Worm (Caenorhabditis elegans): ENCODE data around the gene acr-3.

The acr-3 gene

DNA sequence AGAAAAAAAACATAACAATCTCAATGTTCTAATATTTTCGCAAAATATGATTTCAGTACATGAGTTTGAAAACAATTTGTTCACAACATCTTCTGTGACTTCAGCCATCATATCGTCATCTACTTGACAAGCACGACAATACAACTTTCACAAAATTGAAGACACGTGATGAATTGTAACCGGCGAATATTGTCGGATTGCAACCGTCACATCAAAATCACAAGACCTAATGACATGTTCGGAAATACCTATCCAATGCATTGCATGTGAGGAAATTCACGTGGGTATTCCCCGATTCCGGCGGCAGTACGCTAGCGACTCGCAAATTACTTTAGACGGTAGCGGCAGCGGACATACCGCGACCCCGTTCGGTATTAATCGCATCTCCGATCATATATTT, 32.2 kb downstream of the acr-3 start (continued):
- TF ChIP-seq F16B12.6 (tag; optimal IDR thresholded peaks at IDR 0.05): no peak
- TF ChIP-seq pag-3 (tag; optimal IDR thresholded peaks at IDR 0.05; ENCODE audit: borderline replicate concordance, insufficient read depth): no peak
- TF ChIP-seq lin-39 (tag; optimal IDR thresholded peaks at IDR 0.05): no peak
- peak; percentile 77 for TF ChIP-seq mep-1 (tag; optimal IDR thresholded peaks at IDR 0.05)
- no peak for TF ChIP-seq pax-3 (tag; optimal IDR thresholded peaks at IDR 0.05)
- no peak for TF ChIP-seq jun-1 (tag; optimal IDR thresholded peaks at IDR 0.05)
- TF ChIP-seq nhr-28 (tag; optimal IDR thresholded peaks at IDR 0.05): no peak
- TF ChIP-seq hpl-2 (GFP tag; optimal IDR thresholded peaks at IDR 0.05): no peak
- peak; percentile 73 for TF ChIP-seq lir-3 (tag; optimal IDR thresholded peaks at IDR 0.05; ENCODE audit: poor library complexity)
- no peak for TF ChIP-seq Y116A8C.19 (tag; optimal IDR thresholded peaks at IDR 0.05; ENCODE audit: borderline replicate concordance)
- no peak for TF ChIP-seq zip-4 (GFP tag; optimal IDR thresholded peaks at IDR 0.05)
- TF ChIP-seq fkh-4 (tag; optimal IDR thresholded peaks at IDR 0.05; ENCODE audit: borderline replicate concordance): no peak
- TF ChIP-seq snu-23 (GFP tag; optimal IDR thresholded peaks at IDR 0.05): peak; percentile 45
- no peak for TF ChIP-seq aly-2 (tag; optimal IDR thresholded peaks at IDR 0.05)
- no peak for TF ChIP-seq C34B4.2 (tag; optimal IDR thresholded peaks at IDR 0.05)
- peak; percentile 65 for TF ChIP-seq C16A3.4 (tag; optimal IDR thresholded peaks at IDR 0.05)
- TF ChIP-seq blmp-1 (tag; optimal IDR thresholded peaks at IDR 0.05): peak; percentile 96
- no peak for TF ChIP-seq ceh-82 (tag; optimal IDR thresholded peaks at IDR 0.05)
- TF ChIP-seq grh-1 (GFP tag; IDR thresholded peaks at IDR 0.05): peak; percentile 85
- TF ChIP-seq isw-1 (GFP tag; IDR thresholded peaks at IDR 0.05): no peak
- TF ChIP-seq efl-1 (optimal IDR thresholded peaks at IDR 0.05): peak in 1 of 2 experiments; percentile 18
- peak; percentile 17 to 85 for TF ChIP-seq efl-1 (GFP tag; optimal IDR thresholded peaks at IDR 0.05 in 1 of 2)
- TF ChIP-seq ceh-88 (GFP tag; IDR thresholded peaks at IDR 0.05): no peak; the same call in 1 of the 2 replicates
- no peak for TF ChIP-seq tbx-2 (tag; optimal IDR thresholded peaks at IDR 0.05)
- no peak for TF ChIP-seq unc-98 (GFP tag; IDR thresholded peaks at IDR 0.05)
- TF ChIP-seq fkh-8 (tag; optimal IDR thresholded peaks at IDR 0.05): no peak
- no peak for TF ChIP-seq tlp-1 (tag; optimal IDR thresholded peaks at IDR 0.05)
- no peak for TF ChIP-seq irx-1 (tag; optimal IDR thresholded peaks at IDR 0.05)
- TF ChIP-seq nhr-20 (tag; optimal IDR thresholded peaks at IDR 0.05): peak; percentile 76
- peak; percentile 8 to 17 (median 17) for TF ChIP-seq dpl-1 (GFP tag; optimal IDR thresholded peaks at IDR 0.05)
- TF ChIP-seq alr-1 (tag; optimal IDR thresholded peaks at IDR 0.05; ENCODE audit: borderline replicate concordance): no peak
- peak; percentile 34 for TF ChIP-seq nhr-19 (GFP tag; conservative IDR thresholded peaks at IDR 0.05)
- no peak for TF ChIP-seq fkh-10 (GFP tag; optimal IDR thresholded peaks at IDR 0.05)
- no peak for TF ChIP-seq mef-2 (tag; optimal IDR thresholded peaks at IDR 0.05)
- TF ChIP-seq dsc-1 (tag; optimal IDR thresholded peaks at IDR 0.05): no peak
- no peak for TF ChIP-seq swsn-7 (tag; optimal IDR thresholded peaks at IDR 0.05)
- TF ChIP-seq unc-62 (GFP tag; optimal IDR thresholded peaks at IDR 0.05): no peak

- peak; percentile 57 for TF ChIP-seq snpc-4 (tag; optimal IDR thresholded peaks at IDR 0.05)
- TF ChIP-seq sup-37 (GFP tag; optimal IDR thresholded peaks at IDR 0.05): peak; percentile 17
- TF ChIP-seq lin-13 (GFP tag; optimal IDR thresholded peaks at IDR 0.05): peak; percentile 73
- peak; percentile 88 for TF ChIP-seq nhr-85 (tag)
- no peak for TF ChIP-seq nhr-237 (tag; optimal IDR thresholded peaks at IDR 0.05)
- TF ChIP-seq lin-14 (GFP tag; optimal IDR thresholded peaks at IDR 0.05): peak; percentile 99
- TF ChIP-seq nhr-84 (tag; optimal IDR thresholded peaks at IDR 0.05): no peak
- TF ChIP-seq fos-1 (tag; optimal IDR thresholded peaks at IDR 0.05): peak; percentile 73
- no peak for TF ChIP-seq unc-62 (GFP tag; optimal IDR thresholded peaks at IDR 0.05)
- peak; percentile 80 for TF ChIP-seq isw-1 (GFP tag; IDR thresholded peaks at IDR 0.05)
- TF ChIP-seq egl-13 (tag; optimal IDR thresholded peaks at IDR 0.05): peak; percentile 67
- peak; percentile 56 to 63 for TF ChIP-seq efl-1 (optimal IDR thresholded peaks at IDR 0.05)
- TF ChIP-seq efl-1 (GFP tag; optimal IDR thresholded peaks at IDR 0.05 in 1 of 2): peak; percentile 32 to 94
- peak; percentile 78 for TF ChIP-seq ceh-8 (GFP tag; optimal IDR thresholded peaks at IDR 0.05)
- TF ChIP-seq ceh-82 (tag; optimal IDR thresholded peaks at IDR 0.05): peak; percentile 75 to 93 (median 78)
- TF ChIP-seq ceh-88 (GFP tag; IDR thresholded peaks at IDR 0.05): peak; percentile 55; the same call in 1 of the 2 replicates
- peak in 1 of 2 experiments; percentile 33 for TF ChIP-seq ztf-11 (tag; optimal IDR thresholded peaks at IDR 0.05)
- peak; percentile 94 for TF ChIP-seq rnt-1 (tag; optimal IDR thresholded peaks at IDR 0.05)
- no peak for TF ChIP-seq nhr-76 (tag; optimal IDR thresholded peaks at IDR 0.05)
- TF ChIP-seq elt-2 (tag; optimal IDR thresholded peaks at IDR 0.05): peak; percentile 24
- TF ChIP-seq fkh-4 (tag; optimal IDR thresholded peaks at IDR 0.05; ENCODE audit: borderline replicate concordance): no peak
- TF ChIP-seq lir-3 (tag; optimal IDR thresholded peaks at IDR 0.05; ENCODE audit: poor library complexity): no peak
- peak; percentile 68 for TF ChIP-seq irx-1 (tag; optimal IDR thresholded peaks at IDR 0.05)
- TF ChIP-seq F16B12.6 (tag; optimal IDR thresholded peaks at IDR 0.05): no peak
These were observed 32.8 kb downstream of the acr-3 start, which contains the start of gene mdl-1 for ce11 chrX:6742011-6742683. mdl-1 (plus strand) TSS chrX:6742351.

Data from whole organism, L1 larva.